Worm (Caenorhabditis elegans) whole organism, L3 larva: ENCODE data around the gene elpc-3.
A peak's percentile ranks its signal among the peaks of the same experiment; 100 is the strongest.

Experiments used
- aly-2 ChIP-seq: fragments of 150-350 bp; optimal IDR thresholded peaks from 2 replicates; lab custom pipeline; 2014; ENCODE audit warnings: missing biosample characterization, missing genetic modification characterization
- ama-1 ChIP-seq: fragments of 150-350 bp; optimal IDR thresholded peaks from 2 replicates; lab custom pipeline; 2018
- ceh-28 ChIP-seq: fragments of 150-350 bp; optimal IDR thresholded peaks from 2 replicates; lab custom pipeline; 2014; ENCODE audit warnings: missing biosample characterization, missing genetic modification reagents, missing genetic modification characterization
- egl-27 ChIP-seq: sonication (generic microtip); optimal IDR thresholded peaks from 4 replicates; lab custom pipeline; 2017; ENCODE audit warnings: missing biosample characterization, missing genetic modification reagents, missing genetic modification characterization
- egl-5 ChIP-seq: fragments of 150-350 bp; optimal IDR thresholded peaks from 2 replicates; lab custom pipeline; 2017; ENCODE audit warnings: missing biosample characterization, missing genetic modification reagents, missing genetic modification characterization, inconsistent platforms
- elt-1 ChIP-seq: fragments of 150-350 bp; optimal IDR thresholded peaks from 2 replicates; lab custom pipeline; 2014; ENCODE audit warnings: missing biosample characterization, missing genetic modification characterization
- elt-2 ChIP-seq: sonication (generic microtip); optimal IDR thresholded peaks from 2 replicates; lab custom pipeline; 2016; ENCODE audit warnings: missing genetic modification reagents, mild to moderate bottlenecking, missing genetic modification characterization, missing compliant biosample characterization
- elt-3 ChIP-seq, 3 experiments: fragments of 150-350 bp in 1 of 3; sonication (generic microtip) in 2 of 3; optimal IDR thresholded peaks; 2 replicates in 2 of 3; 4 replicates in 1 of 3; lab custom pipeline; 2014 to 2017; ENCODE audit warnings: missing biosample characterization in 3 of 3, missing genetic modification characterization in 3 of 3
- eor-1 ChIP-seq, 2 experiments: fragments of 150-350 bp; optimal IDR thresholded peaks; 2 replicates each; lab custom pipeline; 2014 to 2018; ENCODE audit warnings: missing biosample characterization in 2 of 2, missing genetic modification characterization in 2 of 2
- fkh-10 ChIP-seq: sonication (generic microtip); optimal IDR thresholded peaks from 2 replicates; lab custom pipeline; 2017; ENCODE audit warnings: missing biosample characterization, missing genetic modification reagents, missing genetic modification characterization
- hmg-11 ChIP-seq: sonication (generic microtip); optimal IDR thresholded peaks from 2 replicates; lab custom pipeline; 2016; ENCODE audit warnings: missing genetic modification characterization, missing compliant biosample characterization
- jun-1 ChIP-seq: fragments of 150-350 bp; optimal IDR thresholded peaks from 2 replicates; lab custom pipeline; 2014; ENCODE audit warnings: missing biosample characterization, missing genetic modification reagents, missing genetic modification characterization
- lsy-12 ChIP-seq: sonication (generic microtip); optimal IDR thresholded peaks from 2 replicates; lab custom pipeline; 2016; ENCODE audit warnings: mild to moderate bottlenecking, missing genetic modification characterization, missing compliant biosample characterization
- mdl-1 ChIP-seq: fragments of 150-350 bp; optimal IDR thresholded peaks from 2 replicates; lab custom pipeline; 2014; ENCODE audit warnings: missing biosample characterization, missing genetic modification characterization
- mml-1 ChIP-seq: fragments of 150-350 bp; sonication (generic microtip); optimal IDR thresholded peaks from 3 replicates; lab custom pipeline; 2014; ENCODE audit warnings: missing biosample characterization, missing genetic modification characterization
- nfya-1 ChIP-seq: sonication (generic microtip); optimal IDR thresholded peaks from 2 replicates; lab custom pipeline; 2017; ENCODE audit warnings: missing genetic modification characterization, mild to moderate bottlenecking, missing compliant biosample characterization, antibody characterized with exemption, moderate library complexity; ENCODE audit not compliant: insufficient read depth
- nhr-23 ChIP-seq: fragments of 150-350 bp; optimal IDR thresholded peaks from 2 replicates; lab custom pipeline; 2014; ENCODE audit warnings: missing biosample characterization, missing genetic modification reagents, missing genetic modification characterization
- nhr-25 ChIP-seq: sonication (generic microtip); optimal IDR thresholded peaks from 2 replicates; lab custom pipeline; 2017; ENCODE audit warnings: missing biosample characterization, missing genetic modification characterization
- nhr-43 ChIP-seq: sonication (generic microtip); optimal IDR thresholded peaks from 2 replicates; lab custom pipeline; 2016; ENCODE audit warnings: mild to moderate bottlenecking, missing genetic modification characterization, missing compliant biosample characterization; ENCODE audit not compliant: poor library complexity, severe bottlenecking
- nhr-67 ChIP-seq: fragments of 150-350 bp; optimal IDR thresholded peaks from 2 replicates; lab custom pipeline; 2014; ENCODE audit warnings: missing biosample characterization, missing genetic modification characterization
- nhr-76 ChIP-seq: fragments of 150-350 bp; sonication (generic microtip); optimal IDR thresholded peaks from 5 replicates; lab custom pipeline; 2014; ENCODE audit warnings: missing biosample characterization, missing genetic modification characterization
- nhr-77 ChIP-seq: fragments of 150-350 bp; optimal IDR thresholded peaks from 2 replicates; lab custom pipeline; 2014; ENCODE audit warnings: missing biosample characterization, missing genetic modification characterization
- pha-4 ChIP-seq: fragments of 150-350 bp; optimal IDR thresholded peaks from 2 replicates; lab custom pipeline; 2014; ENCODE audit warnings: missing biosample characterization, missing genetic modification reagents, missing genetic modification characterization
- pqm-1 ChIP-seq: fragments of 150-350 bp; optimal IDR thresholded peaks from 2 replicates; lab custom pipeline; 2017; ENCODE audit warnings: missing biosample characterization, missing genetic modification characterization, inconsistent platforms
- sea-2 ChIP-seq: fragments of 150-350 bp; sonication (generic microtip); optimal IDR thresholded peaks from 4 replicates; lab custom pipeline; 2014; ENCODE audit warnings: missing biosample characterization, missing genetic modification reagents, missing genetic modification characterization
- skn-1 ChIP-seq: fragments of 150-350 bp; optimal IDR thresholded peaks from 2 replicates; lab custom pipeline; 2014; ENCODE audit warnings: missing biosample characterization, missing genetic modification characterization
- snpc-4 ChIP-seq: fragments of 150-350 bp; optimal IDR thresholded peaks from 2 replicates; lab custom pipeline; 2014; ENCODE audit warnings: missing biosample characterization, missing genetic modification characterization
- tbx-2 ChIP-seq: sonication (generic microtip); optimal IDR thresholded peaks from 2 replicates; lab custom pipeline; 2016; ENCODE audit warnings: mild to moderate bottlenecking, missing genetic modification characterization, missing compliant biosample characterization
- zag-1 ChIP-seq: fragments of 150-350 bp; optimal IDR thresholded peaks from 2 replicates; lab custom pipeline; 2014; ENCODE audit warnings: missing biosample characterization, missing genetic modification characterization
- ztf-4 ChIP-seq: fragments of 150-350 bp; optimal IDR thresholded peaks from 2 replicates; lab custom pipeline; 2014; ENCODE audit warnings: missing biosample characterization, missing genetic modification characterization

The elpc-3 gene

ce11 chrV:12181310-12181709 is at the start of gene elpc-3:
TSS of gene elpc-3 (minus strand) at chrV:12181410.
- TF ChIP-seq nhr-25 (tag; lab: Kevin White, UChicago) = no peak
- TF ChIP-seq aly-2 (tag; lab: Kevin White, UChicago) = no peak
- no peak for TF ChIP-seq eor-1 (tag; optimal IDR thresholded peaks at IDR 0.05; lab: Kevin White, UChicago)
- no peak for TF ChIP-seq mml-1 (tag; lab: Kevin White, UChicago)
- TF ChIP-seq elt-3 (tag; optimal IDR thresholded peaks at IDR 0.05; lab: Kevin White, UChicago) = no peak
- TF ChIP-seq ztf-4 (tag; lab: Kevin White, UChicago) = no peak
- TF ChIP-seq jun-1 (tag; lab: Kevin White, UChicago) = no peak
- TF ChIP-seq elt-1 (tag; lab: Kevin White, UChicago) = no peak
- TF ChIP-seq zag-1 = no peak
- TF ChIP-seq nhr-77 (tag; lab: Kevin White, UChicago) = no peak
- TF ChIP-seq snpc-4 = no peak
- no peak for TF ChIP-seq sea-2 (GFP tag; lab: Kevin White, UChicago)
- TF ChIP-seq tbx-2 (tag; lab: Kevin White, UChicago) = no peak
- no peak for TF ChIP-seq egl-27 (tag; lab: Kevin White, UChicago)
- TF ChIP-seq nhr-76 (tag; lab: Kevin White, UChicago) = no peak
- no peak for TF ChIP-seq lsy-12 (tag; lab: Kevin White, UChicago)
- no peak for TF ChIP-seq nhr-43 (tag; lab: Kevin White, UChicago)
- TF ChIP-seq, all 47 proteins: peak for 0

ce11 chrV:12213027-12213426 is 31.8 kb upstream of the elpc-3 start, which contains the start of gene vab-8:
TSS of gene vab-8 (plus strand) at chrV:12213327.
- TF ChIP-seq elt-2 (tag; lab: Kevin White, UChicago) (peak; percentile 19), pha-4 (tag; lab: Kevin White, UChicago) (no peak)
- TF ChIP-seq, all 47 proteins: peak for 1

- TF ChIP-seq ama-1 (lab: Kevin White, UChicago) (no peak), nfya-1 (tag; lab: Kevin White, UChicago) (peak; percentile 11), elt-1 (tag; lab: Kevin White, UChicago) (no peak), elt-3 (tag; optimal IDR thresholded peaks at IDR 0.05; lab: Kevin White, UChicago) (no peak), fkh-10 (GFP tag; lab: Kevin White, UChicago) (peak; percentile 30)
These were observed 29.9 kb upstream of the elpc-3 start for ce11 chrV:12211090-12211489.

ce11 chrV:12209951-12210350 is 28.7 kb upstream of the elpc-3 start:
- TF ChIP-seq ama-1 (lab: Kevin White, UChicago) = no peak
- no peak for TF ChIP-seq egl-27 (tag; lab: Kevin White, UChicago)
- TF ChIP-seq zag-1 = no peak

ce11 chrV:12208678-12209077 is 27.5 kb upstream of the elpc-3 start:
- TF ChIP-seq ceh-28 (tag; lab: Kevin White, UChicago) (no peak), nhr-76 (tag; lab: Kevin White, UChicago) (no peak), skn-1 (no peak), nhr-67 (no peak), hmg-11 (tag; lab: Kevin White, UChicago) (no peak), elt-2 (tag; lab: Kevin White, UChicago) (peak; percentile 44)

ce11 chrV:12199474-12199873 is 18.3 kb upstream of the elpc-3 start:
- TF ChIP-seq egl-5 = no peak
- TF ChIP-seq tbx-2 (tag; lab: Kevin White, UChicago) = no peak
- peak; percentile 82 for TF ChIP-seq nhr-43 (tag; lab: Kevin White, UChicago)
- TF ChIP-seq nhr-25 (tag; lab: Kevin White, UChicago) = peak; percentile 16
- TF ChIP-seq aly-2 (tag; lab: Kevin White, UChicago) = no peak
- TF ChIP-seq elt-3 (tag; optimal IDR thresholded peaks at IDR 0.05; lab: Kevin White, UChicago) = peak in 1 of 3 experiments; percentile 55
- peak; percentile 77 for TF ChIP-seq nhr-23 (tag; lab: Kevin White, UChicago)

- no peak for TF ChIP-seq hmg-11 (tag; lab: Kevin White, UChicago)
- no peak for TF ChIP-seq mdl-1
- TF ChIP-seq pqm-1 (tag; lab: Kevin White, UChicago) = no peak
These were observed 17.3 kb upstream of the elpc-3 start, which contains the start of gene lon-3 for ce11 chrV:12198545-12198944. TSS of gene lon-3 (minus strand) at chrV:12198645.
